Fruit fly (Drosophila melanogaster) whole organism, embryonic: ENCODE results near the gene CG18598.

Experiments
- B-H2 ChIP-seq: fragments of 200-800 bp; sonication (Bioruptor generic); optimal IDR thresholded peaks from 2 replicates; lab custom pipeline; 2018; ENCODE audit warnings: missing biosample characterization, mild to moderate bottlenecking, missing genetic modification characterization
- CG1024 ChIP-seq: fragments of 200-800 bp; sonication (Bioruptor generic); IDR thresholded peaks from 2 replicates; pipeline ENCODE4 v1.3.6; 2022; ENCODE audit warnings: missing biosample characterization, missing genetic modification characterization
- CG10979 ChIP-seq: fragments of 200-800 bp; sonication (Bioruptor generic); optimal IDR thresholded peaks from 2 replicates; lab custom pipeline; 2018; ENCODE audit warnings: missing biosample characterization, mild to moderate bottlenecking, missing genetic modification characterization, moderate library complexity
- CG11695 ChIP-seq: fragments of 200-800 bp; sonication (Bioruptor generic); IDR thresholded peaks from 3 replicates; pipeline ENCODE4 v1.3.6; 2022; ENCODE audit warnings: missing biosample characterization, missing genetic modification characterization
- CG14667 ChIP-seq: fragments of 200-800 bp; sonication (Bioruptor generic); IDR thresholded peaks from 2 replicates; pipeline ENCODE4 v1.3.6; 2022; ENCODE audit warnings: missing biosample characterization, missing genetic modification characterization
- CG1602 ChIP-seq: fragments of 200-800 bp; sonication (Bioruptor generic); optimal IDR thresholded peaks from 3 replicates; lab custom pipeline; 2016; ENCODE audit warnings: missing biosample characterization, missing genetic modification characterization
- CG16779 ChIP-seq: fragments of 200-800 bp; sonication (Bioruptor generic); IDR thresholded peaks from 2 replicates; pipeline ENCODE4 v1.3.6; 2022; ENCODE audit warnings: missing biosample characterization, missing genetic modification characterization
- CG17802 ChIP-seq: fragments of 200-800 bp; sonication (Bioruptor generic); optimal IDR thresholded peaks from 2 replicates; lab custom pipeline; 2018; ENCODE audit warnings: missing biosample characterization, mild to moderate bottlenecking, missing genetic modification characterization, moderate library complexity
- CG2875 ChIP-seq: fragments of 200-800 bp; sonication (Bioruptor generic); optimal IDR thresholded peaks from 2 replicates; lab custom pipeline; 2017; ENCODE audit warnings: missing biosample characterization, mild to moderate bottlenecking, missing genetic modification characterization, missing genetic modification reagents
- CG8388 ChIP-seq: fragments of 200-800 bp; sonication (Bioruptor generic); optimal IDR thresholded peaks from 2 replicates; lab custom pipeline; 2019; ENCODE audit warnings: missing biosample characterization, mild to moderate bottlenecking, missing genetic modification characterization, moderate library complexity
- CG8478 ChIP-seq: fragments of >200 bp; optimal IDR thresholded peaks from 2 replicates; lab custom pipeline; 2018
- E2f2 ChIP-seq: fragments of 200-800 bp; sonication (Bioruptor generic); IDR thresholded peaks from 2 replicates; pipeline ENCODE4 v1.3.6; 2022; ENCODE audit warnings: missing biosample characterization, missing genetic modification characterization
- Ets65A ChIP-seq: fragments of 200-800 bp; sonication (Bioruptor generic); peaks from one replicate; lab custom pipeline; 2016; ENCODE audit warnings: missing biosample characterization, missing genetic modification characterization
- Fer3 ChIP-seq: fragments of 200-800 bp; sonication (Bioruptor generic); optimal IDR thresholded peaks from 2 replicates; lab custom pipeline; 2018; ENCODE audit warnings: missing biosample characterization, mild to moderate bottlenecking, missing genetic modification characterization, moderate library complexity
- Hmr ChIP-seq: fragments of 200-800 bp; sonication (Bioruptor generic); optimal IDR thresholded peaks from 3 replicates; lab custom pipeline; 2017; ENCODE audit warnings: mild to moderate bottlenecking, missing biosample characterization, missing genetic modification reagents, missing genetic modification characterization
- Mes4 ChIP-seq: fragments of 200-800 bp; sonication (Bioruptor generic); optimal IDR thresholded peaks from 2 replicates; lab custom pipeline; 2016; ENCODE audit warnings: missing biosample characterization, missing genetic modification characterization
- Ssrp ChIP-seq: fragments of 200-800 bp; sonication (Bioruptor generic); optimal IDR thresholded peaks from 2 replicates; lab custom pipeline; 2018; ENCODE audit warnings: missing biosample characterization, mild to moderate bottlenecking, missing genetic modification characterization, moderate library complexity
- Taf1 ChIP-seq: fragments of 200-800 bp; sonication (Bioruptor generic); IDR thresholded peaks from 2 replicates; pipeline ENCODE4 v1.3.6; 2022; ENCODE audit warnings: missing biosample characterization, missing genetic modification characterization
- amos ChIP-seq: fragments of 200-800 bp; sonication (Bioruptor generic); IDR thresholded peaks from 2 replicates; pipeline ENCODE4 v1.3.6; 2022; ENCODE audit warnings: missing biosample characterization, missing genetic modification characterization; ENCODE audit not compliant: partially characterized antibody
- aop ChIP-seq: fragments of 200-800 bp; sonication (Bioruptor generic); IDR thresholded peaks from 2 replicates; pipeline ENCODE4 v1.3.6; 2022; ENCODE audit warnings: missing biosample characterization, missing genetic modification characterization
- ap ChIP-seq: fragments of 200-800 bp; sonication (Bioruptor generic); IDR thresholded peaks from 2 replicates; pipeline ENCODE4 v1.3.6; 2022; ENCODE audit warnings: missing biosample characterization, missing genetic modification characterization
- br ChIP-seq: fragments of >200 bp; optimal IDR thresholded peaks from 2 replicates; lab custom pipeline; 2017
- cg ChIP-seq: fragments of 200-800 bp; sonication (Bioruptor generic); optimal IDR thresholded peaks from 3 replicates; lab custom pipeline; 2019; ENCODE audit warnings: missing biosample characterization, mild to moderate bottlenecking, missing genetic modification characterization, moderate library complexity
- chif ChIP-seq, 2 experiments: fragments of 200-800 bp; sonication (Bioruptor generic); optimal IDR thresholded peaks; 3 replicates each; lab custom pipeline; 2016; ENCODE audit warnings: missing biosample characterization in 2 of 2, missing genetic modification characterization in 2 of 2
- ci ChIP-seq: fragments of 200-800 bp; sonication (Bioruptor generic); IDR thresholded peaks from 3 replicates; pipeline ENCODE4 v1.3.6; 2022; ENCODE audit warnings: missing biosample characterization, missing genetic modification characterization
- emc ChIP-seq: fragments of 200-800 bp; sonication (Bioruptor generic); optimal IDR thresholded peaks from 2 replicates; lab custom pipeline; 2016; ENCODE audit warnings: missing biosample characterization, missing genetic modification characterization
- ewg ChIP-seq: fragments of 200-800 bp; sonication (Bioruptor generic); optimal IDR thresholded peaks from 3 replicates; lab custom pipeline; 2017; ENCODE audit warnings: mild to moderate bottlenecking, missing biosample characterization, missing genetic modification reagents, missing genetic modification characterization
- gfzf ChIP-seq: fragments of 200-800 bp; sonication (Bioruptor generic); optimal IDR thresholded peaks from 2 replicates; lab custom pipeline; 2016; ENCODE audit warnings: missing biosample characterization, mild to moderate bottlenecking, missing genetic modification characterization, moderate library complexity
- hkb ChIP-seq, 2 experiments: fragments of 200-800 bp in 1 of 2; fragments of >200 bp in 1 of 2; sonication (Bioruptor generic) in 1 of 2; IDR thresholded peaks in 1 of 2; optimal IDR thresholded peaks in 1 of 2; 2 replicates each; pipeline versions ENCODE4 v1.3.6 to Lab custom; 2017 to 2022; ENCODE audit warnings: missing biosample characterization in 1 of 2, missing genetic modification characterization in 1 of 2
- lab ChIP-seq: fragments of 200-800 bp; sonication (Bioruptor generic); optimal IDR thresholded peaks from 3 replicates; lab custom pipeline; 2017; ENCODE audit warnings: missing biosample characterization, missing genetic modification characterization, mild to moderate bottlenecking, moderate library complexity, missing genetic modification reagents
- maf-S ChIP-seq: fragments of 200-800 bp; sonication (Bioruptor generic); optimal IDR thresholded peaks from 2 replicates; lab custom pipeline; 2016; ENCODE audit warnings: missing biosample characterization, missing genetic modification characterization
- nerfin-1 ChIP-seq: fragments of 200-800 bp; sonication (Bioruptor generic); optimal IDR thresholded peaks from 3 replicates; lab custom pipeline; 2019; ENCODE audit warnings: missing biosample characterization, mild to moderate bottlenecking, missing genetic modification characterization, moderate library complexity
- nerfin-2 ChIP-seq: fragments of 200-800 bp; sonication (Bioruptor generic); IDR thresholded peaks from 2 replicates; pipeline ENCODE4 v1.3.6; 2022; ENCODE audit warnings: missing biosample characterization, missing genetic modification characterization; ENCODE audit not compliant: partially characterized antibody
- p53 ChIP-seq: fragments of 200-800 bp; sonication (Bioruptor generic); optimal IDR thresholded peaks from 2 replicates; lab custom pipeline; 2016; ENCODE audit warnings: missing biosample characterization, missing genetic modification characterization
- pnt ChIP-seq: fragments of 200-800 bp; sonication (Bioruptor generic); optimal IDR thresholded peaks from 3 replicates; lab custom pipeline; 2016; ENCODE audit warnings: missing biosample characterization, missing genetic modification characterization
- pros ChIP-seq: fragments of 200-800 bp; sonication (Bioruptor generic); optimal IDR thresholded peaks from 3 replicates; lab custom pipeline; 2019; ENCODE audit warnings: missing biosample characterization, mild to moderate bottlenecking, missing genetic modification characterization, moderate library complexity
- sd ChIP-seq: fragments of 200-800 bp; sonication (Bioruptor generic); optimal IDR thresholded peaks from 3 replicates; lab custom pipeline; 2018; ENCODE audit warnings: missing biosample characterization, mild to moderate bottlenecking, missing genetic modification characterization, moderate library complexity
- seq ChIP-seq: fragments of 200-800 bp; sonication (Bioruptor generic); IDR thresholded peaks from 2 replicates; pipeline ENCODE4 v1.3.6; 2022; ENCODE audit warnings: missing biosample characterization, missing genetic modification characterization
- sob ChIP-seq: fragments of 200-800 bp; sonication (Bioruptor generic); IDR thresholded peaks from 2 replicates; pipeline ENCODE4 v1.3.6; 2022; ENCODE audit warnings: missing biosample characterization, missing genetic modification characterization
- sqz ChIP-seq: fragments of 200-800 bp; sonication (Bioruptor generic); optimal IDR thresholded peaks from 3 replicates; lab custom pipeline; 2018; ENCODE audit warnings: missing biosample characterization, mild to moderate bottlenecking, missing genetic modification characterization
- sug ChIP-seq: fragments of 200-800 bp; optimal IDR thresholded peaks from 2 replicates; lab custom pipeline; 2019; ENCODE audit warnings: missing biosample characterization, mild to moderate bottlenecking, missing genetic modification characterization, moderate library complexity
- trem ChIP-seq: fragments of 200-800 bp; optimal IDR thresholded peaks from 3 replicates; lab custom pipeline; 2019; ENCODE audit warnings: missing biosample characterization, mild to moderate bottlenecking, missing genetic modification characterization, moderate library complexity
- ttk ChIP-seq: fragments of 200-800 bp; sonication (Bioruptor generic); IDR thresholded peaks from 2 replicates; pipeline ENCODE4 v2.1.2; 2022; ENCODE audit warnings: missing biosample characterization, missing genetic modification characterization
- tup ChIP-seq: fragments of 200-800 bp; sonication (Bioruptor generic); optimal IDR thresholded peaks from 2 replicates; lab custom pipeline; 2016; ENCODE audit warnings: missing biosample characterization, mild to moderate bottlenecking, missing genetic modification characterization, moderate library complexity
- tx ChIP-seq: fragments of 200-800 bp; sonication (Bioruptor generic); optimal IDR thresholded peaks from 2 replicates; lab custom pipeline; 2016; ENCODE audit warnings: missing biosample characterization, missing genetic modification characterization
- zfh2 ChIP-seq: fragments of 200-800 bp; sonication (Bioruptor generic); optimal IDR thresholded peaks from 2 replicates; lab custom pipeline; 2016; ENCODE audit warnings: missing biosample characterization, missing genetic modification characterization

CG18598 gene

dm6 chr3R:18244171-18245043 lies 6.5 kb upstream of the CG18598 start (continued):
- TF ChIP-seq p53 (GFP tag; lab: Kevin White, UChicago) (no peak), gfzf (no peak), CG10979 (tag; lab: Kevin White, UChicago) (no peak), aop (GFP tag; lab: Robert Waterston, UW) (no peak), CG17802 (tag; lab: Kevin White, UChicago) (no peak), Hmr (GFP tag; lab: Kevin White, UChicago) (peak; percentile 42), CG2875 (GFP tag; lab: Kevin White, UChicago) (no peak), tx (GFP tag; lab: Kevin White, UChicago) (no peak), CG1024 (GFP tag; lab: Robert Waterston, UW) (no peak)

dm6 chr3R:18245044-18245596 lies 5.8 kb upstream of the CG18598 start:
- TF ChIP-seq Ssrp (tag; lab: Kevin White, UChicago): peak; percentile 0
- TF ChIP-seq pnt (GFP tag; lab: Kevin White, UChicago): no peak
- no peak for TF ChIP-seq br (lab: Kevin White, UChicago)
- TF ChIP-seq CG16779 (GFP tag; lab: Robert Waterston, UW): 0 out of 2 replicates have a peak, but pooled peaks have one; percentile 3
- TF ChIP-seq sob (GFP tag; lab: Robert Waterston, UW): 0 out of 2 replicates have a peak, but pooled peaks have one; percentile 6
- TF ChIP-seq ci: 0 out of 3 replicates have a peak, but pooled peaks have one; percentile 32
- peak; percentile 74 for TF ChIP-seq pros (GFP tag; lab: Kevin White, UChicago)
- peak; percentile 16; the same call in 1 of the 2 replicates for TF ChIP-seq seq (GFP tag; lab: Robert Waterston, UW)
- peak; percentile 32 for TF ChIP-seq lab (GFP tag; lab: Kevin White, UChicago)
- TF ChIP-seq nerfin-1: peak; percentile 98
- TF ChIP-seq nerfin-2 (GFP tag; lab: Robert Waterston, UW): 0 out of 2 replicates have a peak, but pooled peaks have one; percentile 14
- TF ChIP-seq Mes4 (GFP tag; lab: Kevin White, UChicago): no peak
- peak; percentile 53 for TF ChIP-seq ewg (GFP tag; lab: Kevin White, UChicago)
- 0 out of 3 replicates have a peak, but pooled peaks have one; percentile 19 for TF ChIP-seq CG11695
- no peak for TF ChIP-seq hkb (optimal IDR thresholded peaks at IDR 0.05; lab: Kevin White, UChicago)
- TF ChIP-seq hkb (GFP tag; IDR thresholded peaks at IDR 0.05; lab: Robert Waterston, UW): peak; percentile 23; the same call in 1 of the 2 replicates
- no peak for TF ChIP-seq CG8388
- TF ChIP-seq CG1602 (GFP tag; lab: Kevin White, UChicago): no peak
- 0 out of 2 replicates have a peak, but pooled peaks have one; percentile 17 for TF ChIP-seq ttk (GFP tag; lab: Robert Waterston, UW)
- TF ChIP-seq sqz (GFP tag; lab: Kevin White, UChicago): peak; percentile 17
- no peak for TF ChIP-seq emc (GFP tag; lab: Kevin White, UChicago)
- peak; percentile 67 for TF ChIP-seq sd (tag; lab: Kevin White, UChicago)
- peak; percentile 29 for TF ChIP-seq Ets65A (GFP tag; lab: Kevin White, UChicago)
- peak; percentile 17; the same call in 1 of the 2 replicates for TF ChIP-seq ap (GFP tag; lab: Robert Waterston, UW)
- TF ChIP-seq cg (GFP tag; lab: Kevin White, UChicago): peak; percentile 35
- TF ChIP-seq sug (tag; lab: Kevin White, UChicago): no peak
- TF ChIP-seq, all 482 proteins: peak for 18

- TF ChIP-seq chif (GFP tag; optimal IDR thresholded peaks at IDR 0.05; lab: Kevin White, UChicago) (no peak), tup (GFP tag; lab: Kevin White, UChicago) (no peak), Fer3 (tag; lab: Kevin White, UChicago) (no peak), zfh2 (GFP tag; lab: Kevin White, UChicago) (no peak), B-H2 (GFP tag; lab: Kevin White, UChicago) (no peak), CG8478 (lab: Kevin White, UChicago) (peak; percentile 28), Taf1 (GFP tag; lab: Robert Waterston, UW) (no peak), E2f2 (0 out of 2 replicates have a peak, but pooled peaks have one; percentile 15), trem (tag; lab: Kevin White, UChicago) (no peak), amos (GFP tag; lab: Robert Waterston, UW) (no peak), maf-S (no peak), CG14667 (GFP tag; lab: Robert Waterston, UW) (no peak)
Measured at dm6 chr3R:18246041-18246440, 4.9 kb upstream of the CG18598 start.
